Fruit fly (Drosophila melanogaster): ENCODE results near the gene Esp.

The Esp gene

DNA sequence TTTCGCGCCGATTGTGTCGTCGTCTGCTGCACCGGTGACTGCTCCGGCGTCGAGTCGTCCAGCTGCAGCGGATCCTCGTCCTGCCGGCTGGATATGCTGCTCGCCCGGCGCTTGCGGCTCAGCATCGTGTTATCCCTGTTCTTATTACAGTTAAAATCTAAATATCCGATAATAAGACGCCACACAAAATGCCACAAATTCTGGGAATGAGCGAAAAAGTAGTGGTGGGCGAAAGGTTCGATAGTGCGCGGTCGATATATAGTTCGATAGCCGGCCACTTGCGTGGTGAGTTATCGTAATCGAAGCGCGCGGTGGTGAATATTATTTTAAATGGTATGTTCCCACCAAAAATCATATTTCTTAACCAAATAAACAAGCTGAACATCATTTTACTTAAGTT, 36.7 kb upstream of the Esp start, which contains the start of gene polybromo (continued):
- TF ChIP-seq inv (GFP tag; IDR thresholded peaks at IDR 0.05; ENCODE audit: partially characterized antibody) (peak; percentile 69), CG9215 (GFP tag; IDR thresholded peaks at IDR 0.05) (no peak), CG8944 (GFP tag; optimal IDR thresholded peaks at IDR 0.05) (no peak), MBD-R2 (GFP tag; IDR thresholded peaks at IDR 0.05) (peak; percentile 88), ase (GFP tag; IDR thresholded peaks at IDR 0.05) (no peak), CG3281 (GFP tag; optimal IDR thresholded peaks at IDR 0.05) (no peak), CG1529 (GFP tag; optimal IDR thresholded peaks at IDR 0.05) (no peak), hb (GFP tag; IDR thresholded peaks at IDR 0.05; ENCODE audit: partially characterized antibody) (peak; percentile 77; the same call in 1 of the 3 replicates), amos (GFP tag; IDR thresholded peaks at IDR 0.05; ENCODE audit: partially characterized antibody) (peak; percentile 89), Fer1 (GFP tag; optimal IDR thresholded peaks at IDR 0.05) (peak; percentile 13), gfzf (GFP tag; optimal IDR thresholded peaks at IDR 0.05) (peak; percentile 27), Abd-B (GFP tag; optimal IDR thresholded peaks at IDR 0.05) (no peak), CG42726 (GFP tag; IDR thresholded peaks at IDR 0.05; ENCODE audit: partially characterized antibody) (peak; percentile 51; the same call in 1 of the 2 replicates), CG7963 (GFP tag; IDR thresholded peaks at IDR 0.05; ENCODE audit: partially characterized antibody) (peak; percentile 75), CTCF (GFP tag; optimal IDR thresholded peaks at IDR 0.05) (peak; percentile 21), CG15514 (GFP tag; optimal IDR thresholded peaks at IDR 0.05) (peak; percentile 77), CG6791 (GFP tag; IDR thresholded peaks at IDR 0.05; ENCODE audit: partially characterized antibody) (peak; percentile 93), CG7839 (tag; optimal IDR thresholded peaks at IDR 0.05) (no peak), CG14860 (GFP tag; IDR thresholded peaks at IDR 0.05; ENCODE audit: partially characterized antibody) (peak; percentile 76), B-H2 (GFP tag; optimal IDR thresholded peaks at IDR 0.05) (no peak), CG14710 (tag; optimal IDR thresholded peaks at IDR 0.05) (peak; percentile 33), CG30403 (GFP tag; optimal IDR thresholded peaks at IDR 0.05) (peak; percentile 17), vvl (GFP tag; IDR thresholded peaks at IDR 0.05) (peak; percentile 33), tap (tag; optimal IDR thresholded peaks at IDR 0.05) (no peak), CG13287 (GFP tag; IDR thresholded peaks at IDR 0.05; ENCODE audit: partially characterized antibody) (peak; percentile 93), CG10366 (GFP tag; IDR thresholded peaks at IDR 0.05) (no peak), jing (GFP tag; optimal IDR thresholded peaks at IDR 0.05) (no peak), HmgZ (tag; optimal IDR thresholded peaks at IDR 0.05) (peak; percentile 0), CG2129 (GFP tag; IDR thresholded peaks at IDR 0.05; ENCODE audit: partially characterized antibody) (peak; percentile 64), onecut (GFP tag; IDR thresholded peaks at IDR 0.05) (no peak), dpn (GFP tag; optimal IDR thresholded peaks at IDR 0.05) (peak in 1 of 2 experiments; percentile 2), hbn (GFP tag; IDR thresholded peaks at IDR 0.05; ENCODE audit: partially characterized antibody) (peak; percentile 81), phol (tag; optimal IDR thresholded peaks at IDR 0.05) (peak; percentile 11), gsb-n (tag; optimal IDR thresholded peaks at IDR 0.05) (no peak), CG34224 (GFP tag; IDR thresholded peaks at IDR 0.05; ENCODE audit: partially characterized antibody) (peak; percentile 89), ap (GFP tag; IDR thresholded peaks at IDR 0.05) (no peak), vnd (GFP tag; IDR thresholded peaks at IDR 0.05; ENCODE audit: partially characterized antibody) (peak; percentile 80; the same call in 2 of the 3 replicates), kah (GFP tag; optimal IDR thresholded peaks at IDR 0.05) (no peak), Ets97D (GFP tag; optimal IDR thresholded peaks at IDR 0.05) (peak; percentile 33), lmd (GFP tag; IDR thresholded peaks at IDR 0.05) (no peak), MESR4 (GFP tag; optimal IDR thresholded peaks at IDR 0.05) (peak; percentile 76), CG9797 (GFP tag; optimal IDR thresholded peaks at IDR 0.05) (peak; percentile 41), YL-1 (GFP tag; optimal IDR thresholded peaks at IDR 0.05) (peak; percentile 67), maf-S (GFP tag; optimal IDR thresholded peaks at IDR 0.05) (no peak), Opbp (GFP tag; IDR thresholded peaks at IDR 0.05; ENCODE audit: partially characterized antibody) (peak; percentile 87), gro (GFP tag; optimal IDR thresholded peaks at IDR 0.05) (peak; percentile 15), CG2116 (GFP tag; optimal IDR thresholded peaks at IDR 0.05) (peak; percentile 43), Dref (GFP tag; IDR thresholded peaks at IDR 0.05) (peak; percentile 92), Eip74EF (GFP tag; optimal IDR thresholded peaks at IDR 0.05) (no peak)
